Fruit fly (Drosophila melanogaster): ENCODE measurements around the gene RpL9.

DNA sequence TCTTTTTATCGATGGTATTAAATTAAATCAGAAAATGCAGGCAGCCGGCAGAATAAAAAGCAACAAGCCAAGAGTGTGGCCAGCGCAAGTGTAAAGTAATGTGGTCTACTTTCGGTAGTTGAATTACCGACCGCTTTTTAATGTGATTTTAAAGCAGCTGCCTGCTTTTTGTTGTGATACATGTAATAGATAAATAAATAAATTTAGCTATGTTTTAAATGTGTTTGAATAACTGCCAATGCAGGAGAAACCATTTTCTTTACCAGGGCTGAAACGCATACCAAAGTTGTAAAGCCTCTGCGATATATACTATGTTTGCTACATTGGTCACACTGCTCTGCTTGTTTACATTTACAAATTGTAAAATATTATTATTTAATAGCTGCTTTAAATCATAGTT, 33.9 kb downstream of the RpL9 start, which contains the start of the genes Tmem214 and YL-1:
- no peak for TF ChIP-seq CG8478 (optimal IDR thresholded peaks at IDR 0.05)
- TF ChIP-seq usp (GFP tag; optimal IDR thresholded peaks at IDR 0.05) = no peak
- no peak for TF ChIP-seq psq (optimal IDR thresholded peaks at IDR 0.05)
- no peak for TF ChIP-seq Dll (optimal IDR thresholded peaks at IDR 0.05)
- no peak for TF ChIP-seq pan (optimal IDR thresholded peaks at IDR 0.05)

All from whole organism.